Fruit fly (Drosophila melanogaster) Kc167 (cell line): ENCODE results near the gene scramb2.

ENCODE experiments used
- Myc ChIP-seq: fragments of >200 bp; optimal IDR thresholded peaks from 2 replicates; lab custom pipeline; 2017; ENCODE audit warnings: missing external identifiers
- Sin3A ChIP-seq: fragments of >200 bp; optimal IDR thresholded peaks from 2 replicates; lab custom pipeline; 2018; ENCODE audit warnings: missing external identifiers
- h ChIP-seq: fragments of >200 bp; optimal IDR thresholded peaks from 3 replicates; lab custom pipeline; 2018; ENCODE audit warnings: missing external identifiers
- psq ChIP-seq: fragments of >200 bp; optimal IDR thresholded peaks from 2 replicates; lab custom pipeline; 2017; ENCODE audit warnings: missing external identifiers

- TF ChIP-seq Sin3A (no peak), h (no peak), Myc (no peak), psq (lab: Kevin White, UChicago) (no peak)
These were observed 27.8 kb upstream of the scramb2 start for dm6 chr3L:3074380-3074779.
